Fruit fly (Drosophila melanogaster) Kc167 (cell line): ENCODE measurements around the gene CG18258.

Experiments used
- Myc ChIP-seq: fragments of >200 bp; optimal IDR thresholded peaks from 2 replicates; lab custom pipeline; 2017; ENCODE audit warnings: missing external identifiers
- Sin3A ChIP-seq: fragments of >200 bp; optimal IDR thresholded peaks from 2 replicates; lab custom pipeline; 2018; ENCODE audit warnings: missing external identifiers
- h ChIP-seq: fragments of >200 bp; optimal IDR thresholded peaks from 3 replicates; lab custom pipeline; 2018; ENCODE audit warnings: missing external identifiers
- insv ChIP-seq: fragments of >200 bp; optimal IDR thresholded peaks from 3 replicates; lab custom pipeline; 2018; ENCODE audit warnings: missing external identifiers
- psq ChIP-seq: fragments of >200 bp; optimal IDR thresholded peaks from 2 replicates; lab custom pipeline; 2017; ENCODE audit warnings: missing external identifiers
- ttk ChIP-seq: sonication (Bioruptor generic); optimal IDR thresholded peaks from 2 replicates; lab custom pipeline; 2017; ENCODE audit warnings: missing external identifiers

Gene CG18258

dm6 chrX:17218232-17218951, 6.3 kb downstream of the CG18258 start, which contains the start of gene CG12998:
TSS of gene CG12998 (plus strand) at chrX:17218667.
- TF ChIP-seq Myc (no peak), h (no peak), Sin3A (lab: Kevin White, UChicago) (no peak), ttk (lab: Kevin White, UChicago) (no peak)

- TF ChIP-seq Myc (no peak), insv (lab: Kevin White, UChicago) (no peak), Sin3A (lab: Kevin White, UChicago) (no peak), h (no peak), psq (lab: Kevin White, UChicago) (no peak), ttk (lab: Kevin White, UChicago) (no peak)
These were observed 9.0 kb downstream of the CG18258 start, which contains the start of gene CG5172 for dm6 chrX:17221142-17221541. TSS of gene CG5172 (plus strand) at chrX:17221442.

DNA sequence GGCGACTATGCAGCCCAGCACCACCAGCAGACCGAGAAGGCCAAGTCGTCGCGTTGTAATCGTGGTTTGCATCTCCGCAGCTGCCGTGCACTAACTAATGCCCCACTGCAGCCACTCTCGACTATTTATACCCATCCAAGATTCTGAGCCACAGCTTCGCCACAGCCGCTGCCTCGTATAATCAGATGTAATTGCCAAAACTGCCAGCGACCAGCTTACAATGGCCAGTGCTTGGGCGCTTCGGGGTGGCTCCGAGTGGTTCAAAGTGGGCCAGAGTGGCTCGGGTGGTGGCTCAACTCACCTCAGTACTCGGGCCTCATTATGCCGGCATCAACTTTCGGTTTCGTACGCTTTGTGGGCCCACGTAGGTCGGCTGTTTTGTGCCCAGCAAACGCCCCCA, 11.6 kb downstream of the CG18258 start, which contains the start of gene CG34327:
TSS of gene CG34327 (minus strand) at position 101 of the 400 bp plus-strand sequence.
- TF ChIP-seq h, result no peak
- no peak for TF ChIP-seq ttk (lab: Kevin White, UChicago)
- no peak for TF ChIP-seq Sin3A (lab: Kevin White, UChicago)
- no peak for TF ChIP-seq insv (lab: Kevin White, UChicago)
- no peak for TF ChIP-seq Myc

DNA sequence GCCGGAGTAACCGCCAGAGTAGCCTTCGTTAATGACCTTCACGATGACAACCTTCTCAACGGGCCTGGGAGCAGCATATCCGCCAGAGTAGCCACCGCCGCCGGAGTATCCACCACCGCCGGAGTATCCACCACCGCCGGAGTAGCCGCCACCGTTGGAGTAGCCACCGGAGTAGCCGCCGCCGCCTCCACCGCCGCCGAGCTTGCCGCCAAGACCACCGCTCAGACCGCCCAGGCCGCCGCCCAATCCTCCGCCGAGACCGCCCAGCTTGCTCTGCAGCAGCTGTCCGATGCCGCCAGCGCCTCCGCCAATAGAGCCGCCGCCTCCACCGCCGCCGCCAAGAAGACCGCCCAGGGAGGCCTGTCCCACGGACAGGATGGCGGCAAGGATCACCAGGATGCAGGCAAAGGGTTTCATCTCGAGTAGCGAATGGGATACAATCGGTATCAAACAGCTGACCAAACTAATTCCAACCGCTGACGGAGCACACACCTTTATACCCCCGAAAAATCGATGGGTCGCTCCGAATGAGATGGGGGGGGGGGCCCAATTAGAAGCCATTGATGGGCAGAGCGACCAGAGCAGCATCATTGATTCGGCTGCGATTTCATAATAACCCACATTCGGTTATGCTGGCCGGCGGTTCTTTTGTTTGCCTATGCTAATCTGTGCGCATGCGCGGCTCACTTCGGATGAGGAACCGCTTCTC, 14.0 kb downstream of the CG18258 start:
- TF ChIP-seq ttk (lab: Kevin White, UChicago), result no peak
- TF ChIP-seq h, result no peak
- TF ChIP-seq psq (lab: Kevin White, UChicago), result no peak
- TF ChIP-seq Myc, result no peak
- no peak for TF ChIP-seq insv (lab: Kevin White, UChicago)
- no peak for TF ChIP-seq Sin3A (lab: Kevin White, UChicago)

- no peak for TF ChIP-seq insv (lab: Kevin White, UChicago)
- TF ChIP-seq Myc, result no peak
- TF ChIP-seq ttk (lab: Kevin White, UChicago), result no peak
- no peak for TF ChIP-seq psq (lab: Kevin White, UChicago)
- no peak for TF ChIP-seq Sin3A (lab: Kevin White, UChicago)
- no peak for TF ChIP-seq h
These were observed 14.5 kb downstream of the CG18258 start, which contains the start of gene CG10598 for dm6 chrX:17226681-17227019. TSS of gene CG10598 (minus strand) at chrX:17226867.

dm6 chrX:17227462-17227861, 15.4 kb downstream of the CG18258 start:
- TF ChIP-seq Sin3A (lab: Kevin White, UChicago) (no peak), insv (lab: Kevin White, UChicago) (no peak), h (no peak), Myc (no peak), psq (lab: Kevin White, UChicago) (no peak), ttk (lab: Kevin White, UChicago) (no peak)

DNA sequence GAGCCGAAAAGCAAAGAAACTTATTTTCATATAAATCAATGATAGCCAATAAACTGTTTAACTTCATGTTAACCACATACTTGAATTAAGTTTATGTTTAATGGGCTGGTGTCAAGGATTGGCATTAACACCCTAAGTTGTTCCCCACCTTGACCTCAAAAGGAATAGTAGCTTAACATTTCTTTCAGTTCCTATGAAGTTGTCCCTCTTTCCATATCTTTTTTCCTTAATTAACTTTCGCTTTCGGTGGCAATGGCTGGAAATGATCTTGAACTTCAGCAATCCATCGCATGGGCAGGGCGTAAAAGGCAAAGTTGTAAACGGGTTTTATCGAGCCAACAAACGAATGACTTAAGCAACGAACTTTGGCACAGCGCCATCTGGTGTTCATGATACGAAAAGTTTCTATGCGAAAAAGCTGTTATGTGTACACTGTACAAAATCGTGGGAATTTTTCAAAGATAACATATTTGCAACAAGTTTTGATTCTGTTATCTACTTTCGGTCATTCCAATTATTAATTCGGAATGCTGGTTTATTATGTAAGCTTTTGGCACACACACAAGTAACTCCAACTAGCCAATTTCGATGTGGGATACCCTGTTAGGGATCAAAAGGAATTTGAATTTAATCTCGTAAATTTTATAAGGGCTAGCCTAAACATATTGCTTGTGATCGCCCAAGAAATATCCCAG, 17.5 kb downstream of the CG18258 start:
- no peak for TF ChIP-seq psq (lab: Kevin White, UChicago)
- TF ChIP-seq Myc, result no peak
- TF ChIP-seq ttk (lab: Kevin White, UChicago), result no peak

dm6 chrX:17230944-17231343, 18.8 kb downstream of the CG18258 start, which contains the start of gene CG10597:
TSS of gene CG10597 (minus strand) at chrX:17231044.
- TF ChIP-seq psq (lab: Kevin White, UChicago) (no peak), ttk (lab: Kevin White, UChicago) (no peak), Sin3A (lab: Kevin White, UChicago) (no peak), h (no peak), Myc (no peak), insv (lab: Kevin White, UChicago) (no peak)

- TF ChIP-seq Myc (no peak), h (no peak), ttk (lab: Kevin White, UChicago) (no peak), psq (lab: Kevin White, UChicago) (no peak), insv (lab: Kevin White, UChicago) (no peak), Sin3A (lab: Kevin White, UChicago) (no peak)
These were observed 20.5 kb downstream of the CG18258 start, which contains the start of gene f for dm6 chrX:17232642-17233041. TSS of gene f (plus strand) at chrX:17232942.

DNA sequence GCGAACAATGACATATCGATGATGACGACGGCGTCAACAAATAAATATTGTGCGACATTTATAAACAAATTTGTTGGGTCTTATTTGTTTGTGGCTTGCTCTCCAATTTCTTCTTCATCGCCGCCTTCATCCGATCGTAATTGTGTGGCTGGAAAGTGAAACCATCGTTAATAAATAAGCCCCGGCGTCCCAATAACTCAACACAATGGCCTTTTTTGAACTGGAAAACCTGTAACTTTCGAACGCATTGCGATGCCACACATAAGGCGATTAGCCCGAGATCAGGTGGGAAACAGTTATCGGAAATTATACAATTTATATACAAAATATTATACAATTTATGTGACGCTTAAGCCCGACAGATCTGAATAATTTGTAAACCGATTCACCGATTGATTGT, 24.4 kb downstream of the CG18258 start:
- no peak for TF ChIP-seq insv (lab: Kevin White, UChicago)
- TF ChIP-seq ttk (lab: Kevin White, UChicago), result no peak
- no peak for TF ChIP-seq psq (lab: Kevin White, UChicago)
- no peak for TF ChIP-seq Sin3A (lab: Kevin White, UChicago)

dm6 chrX:17237421-17237820, 25.3 kb downstream of the CG18258 start:
- TF ChIP-seq psq (lab: Kevin White, UChicago) (no peak), insv (lab: Kevin White, UChicago) (no peak), h (no peak), Myc (no peak), Sin3A (lab: Kevin White, UChicago) (no peak), ttk (lab: Kevin White, UChicago) (no peak)

dm6 chrX:17244854-17245253, 32.7 kb downstream of the CG18258 start, which contains the start of gene CG8915:
TSS of gene CG8915 (minus strand) at chrX:17245001.
- TF ChIP-seq Myc (no peak), psq (lab: Kevin White, UChicago) (no peak), ttk (lab: Kevin White, UChicago) (no peak), h (no peak), insv (lab: Kevin White, UChicago) (no peak), Sin3A (lab: Kevin White, UChicago) (no peak)
